Fruit fly (Drosophila melanogaster) whole organism, embryonic: ENCODE results near the gene CG3815.

Experiments
- Ada2b ChIP-seq: fragments of 200-800 bp; sonication (Bioruptor generic); IDR thresholded peaks from 2 replicates; pipeline ENCODE4 v1.3.6; 2022; ENCODE audit warnings: missing biosample characterization, missing genetic modification characterization
- Atf-2 ChIP-seq: fragments of 200-800 bp; sonication (Bioruptor generic); optimal IDR thresholded peaks from 2 replicates; lab custom pipeline; 2016; ENCODE audit warnings: missing biosample characterization, missing genetic modification characterization
- B-H2 ChIP-seq: fragments of 200-800 bp; sonication (Bioruptor generic); optimal IDR thresholded peaks from 2 replicates; lab custom pipeline; 2018; ENCODE audit warnings: missing biosample characterization, mild to moderate bottlenecking, missing genetic modification characterization
- Bdp1 ChIP-seq: fragments of 200-800 bp; sonication (Bioruptor generic); optimal IDR thresholded peaks from 3 replicates; lab custom pipeline; 2016; ENCODE audit warnings: missing biosample characterization, missing genetic modification characterization
- CG10147 ChIP-seq: fragments of 200-800 bp; sonication (Bioruptor generic); optimal IDR thresholded peaks from 2 replicates; lab custom pipeline; 2019; ENCODE audit warnings: missing biosample characterization, mild to moderate bottlenecking, missing genetic modification characterization, moderate library complexity
- CG10209 ChIP-seq: fragments of 200-800 bp; sonication (Bioruptor generic); optimal IDR thresholded peaks from 3 replicates; lab custom pipeline; 2017; ENCODE audit warnings: missing biosample characterization, mild to moderate bottlenecking, missing genetic modification characterization, missing genetic modification reagents
- CG13123 ChIP-seq: fragments of 200-800 bp; sonication (Bioruptor generic); optimal IDR thresholded peaks from 2 replicates; lab custom pipeline; 2016; ENCODE audit warnings: missing biosample characterization, missing genetic modification characterization
- CG13624 ChIP-seq: fragments of 200-800 bp; sonication (Bioruptor generic); optimal IDR thresholded peaks from 2 replicates; lab custom pipeline; 2016; ENCODE audit warnings: missing biosample characterization, missing genetic modification characterization
- CG15479 ChIP-seq: fragments of 200-800 bp; sonication (Bioruptor generic); optimal IDR thresholded peaks from 3 replicates; lab custom pipeline; 2019; ENCODE audit warnings: missing biosample characterization, mild to moderate bottlenecking, missing genetic modification characterization, moderate library complexity
- CG3407 ChIP-seq: fragments of 200-800 bp; sonication (Bioruptor generic); optimal IDR thresholded peaks from 2 replicates; lab custom pipeline; 2018; ENCODE audit warnings: missing biosample characterization, mild to moderate bottlenecking, missing genetic modification characterization
- CG3847 ChIP-seq: fragments of 200-800 bp; sonication (Bioruptor generic); IDR thresholded peaks from 2 replicates; pipeline ENCODE4 v1.3.6; 2022; ENCODE audit warnings: missing biosample characterization, missing genetic modification characterization
- CG43689 ChIP-seq: fragments of 200-800 bp; sonication (Bioruptor generic); IDR thresholded peaks from 2 replicates; pipeline ENCODE4 v1.3.6; 2022; ENCODE audit warnings: missing biosample characterization, missing genetic modification characterization
- CG4730 ChIP-seq: fragments of 200-800 bp; sonication (Bioruptor generic); IDR thresholded peaks from 2 replicates; pipeline ENCODE4 v1.3.6; 2022; ENCODE audit warnings: missing biosample characterization, missing genetic modification characterization
- CG5245 ChIP-seq: fragments of 200-800 bp; sonication (Bioruptor generic); optimal IDR thresholded peaks from 3 replicates; lab custom pipeline; 2016; ENCODE audit warnings: missing biosample characterization, missing genetic modification characterization
- CG6654 ChIP-seq: fragments of 200-800 bp; sonication (Bioruptor generic); optimal IDR thresholded peaks from 2 replicates; lab custom pipeline; 2017; ENCODE audit warnings: missing biosample characterization, mild to moderate bottlenecking, missing genetic modification characterization
- CG7745 ChIP-seq: fragments of 200-800 bp; sonication (Bioruptor generic); optimal IDR thresholded peaks from 2 replicates; lab custom pipeline; 2018; ENCODE audit warnings: missing biosample characterization, mild to moderate bottlenecking, missing genetic modification characterization, moderate library complexity
- CG7987 ChIP-seq: fragments of 200-800 bp; sonication (Bioruptor generic); optimal IDR thresholded peaks from 2 replicates; lab custom pipeline; 2018; ENCODE audit warnings: missing biosample characterization, mild to moderate bottlenecking, missing genetic modification characterization, moderate library complexity
- CG8089 ChIP-seq: fragments of 200-800 bp; sonication (Bioruptor generic); optimal IDR thresholded peaks from 3 replicates; lab custom pipeline; 2016; ENCODE audit warnings: missing biosample characterization, missing genetic modification characterization
- CG8388 ChIP-seq: fragments of 200-800 bp; sonication (Bioruptor generic); optimal IDR thresholded peaks from 2 replicates; lab custom pipeline; 2019; ENCODE audit warnings: missing biosample characterization, mild to moderate bottlenecking, missing genetic modification characterization, moderate library complexity
- CG9797 ChIP-seq: fragments of 200-800 bp; sonication (Bioruptor generic); optimal IDR thresholded peaks from 3 replicates; lab custom pipeline; 2018; ENCODE audit warnings: missing biosample characterization, mild to moderate bottlenecking, missing genetic modification characterization
- CHES-1-like ChIP-seq: fragments of 200-800 bp; sonication (Bioruptor generic); optimal IDR thresholded peaks from 2 replicates; lab custom pipeline; 2016; ENCODE audit warnings: missing biosample characterization, missing genetic modification characterization
- Camta ChIP-seq: fragments of 200-800 bp; sonication (Bioruptor generic); optimal IDR thresholded peaks from 2 replicates; lab custom pipeline; 2016; ENCODE audit warnings: missing biosample characterization, missing genetic modification characterization
- Doc2 ChIP-seq: fragments of 200-800 bp; sonication (Bioruptor generic); IDR thresholded peaks from 2 replicates; pipeline ENCODE4 v1.3.6; 2022; ENCODE audit warnings: missing biosample characterization, missing genetic modification characterization
- E2f2 ChIP-seq: fragments of 200-800 bp; sonication (Bioruptor generic); IDR thresholded peaks from 2 replicates; pipeline ENCODE4 v1.3.6; 2022; ENCODE audit warnings: missing biosample characterization, missing genetic modification characterization
- GATAe ChIP-seq: fragments of 200-800 bp; sonication (Bioruptor generic); conservative IDR thresholded peaks from 2 replicates; pipeline ENCODE4 v1.3.6; 2022; ENCODE audit warnings: missing biosample characterization, missing genetic modification characterization
- Hand ChIP-seq: fragments of 200-800 bp; sonication (Bioruptor generic); optimal IDR thresholded peaks from 2 replicates; lab custom pipeline; 2017; ENCODE audit warnings: mild to moderate bottlenecking, missing biosample characterization, missing genetic modification reagents, missing genetic modification characterization
- Hr78 ChIP-seq, 2 experiments: fragments of 200-800 bp in 1 of 2; fragments of >200 bp in 1 of 2; sonication (Bioruptor generic) in 1 of 2; optimal IDR thresholded peaks; 2 replicates each; lab custom pipeline; 2017 to 2019; ENCODE audit warnings: missing biosample characterization in 2 of 2, missing genetic modification characterization in 2 of 2, mild to moderate bottlenecking in 1 of 2, moderate library complexity in 1 of 2
- Hsf ChIP-seq: fragments of 200-800 bp; sonication (Bioruptor generic); optimal IDR thresholded peaks from 3 replicates; lab custom pipeline; 2016; ENCODE audit warnings: missing biosample characterization, missing genetic modification characterization
- Jarid2 ChIP-seq: fragments of 200-800 bp; sonication (Bioruptor generic); optimal IDR thresholded peaks from 3 replicates; lab custom pipeline; 2017; ENCODE audit warnings: mild to moderate bottlenecking, missing biosample characterization, missing genetic modification reagents, missing genetic modification characterization
- NC2α ChIP-seq: fragments of 200-800 bp; sonication (Bioruptor generic); optimal IDR thresholded peaks from 2 replicates; lab custom pipeline; 2016; ENCODE audit warnings: missing biosample characterization, missing genetic modification characterization
- Sox102F ChIP-seq: fragments of 200-800 bp; sonication (Bioruptor generic); optimal IDR thresholded peaks from 2 replicates; lab custom pipeline; 2018; ENCODE audit warnings: missing biosample characterization, mild to moderate bottlenecking, missing genetic modification characterization, moderate library complexity
- Sry-β ChIP-seq: fragments of 200-800 bp; sonication (Bioruptor generic); optimal IDR thresholded peaks from 2 replicates; lab custom pipeline; 2018; ENCODE audit warnings: missing biosample characterization, mild to moderate bottlenecking, missing genetic modification characterization, moderate library complexity
- TFAM ChIP-seq: fragments of 200-800 bp; sonication (Bioruptor generic); optimal IDR thresholded peaks from 2 replicates; lab custom pipeline; 2017; ENCODE audit warnings: missing biosample characterization, missing genetic modification characterization, inconsistent platforms
- Usf ChIP-seq: fragments of 200-800 bp; sonication (Bioruptor generic); optimal IDR thresholded peaks from 2 replicates; lab custom pipeline; 2017; ENCODE audit warnings: missing genotype, missing biosample characterization, missing genetic modification characterization
- cad ChIP-seq: fragments of >200 bp; optimal IDR thresholded peaks from 2 replicates; lab custom pipeline; 2017; ENCODE audit warnings: missing biosample characterization, missing genetic modification characterization
- dmrt11E ChIP-seq: fragments of 200-800 bp; sonication (Bioruptor generic); optimal IDR thresholded peaks from 3 replicates; lab custom pipeline; 2018; ENCODE audit warnings: missing biosample characterization, mild to moderate bottlenecking, missing genetic modification characterization, moderate library complexity
- ewg ChIP-seq: fragments of 200-800 bp; sonication (Bioruptor generic); optimal IDR thresholded peaks from 3 replicates; lab custom pipeline; 2017; ENCODE audit warnings: mild to moderate bottlenecking, missing biosample characterization, missing genetic modification reagents, missing genetic modification characterization
- fd102C ChIP-seq: fragments of 200-800 bp; sonication (Bioruptor generic); optimal IDR thresholded peaks from 2 replicates; lab custom pipeline; 2018; ENCODE audit warnings: missing biosample characterization, mild to moderate bottlenecking, missing genetic modification characterization, moderate library complexity
- fd3F ChIP-seq: fragments of 200-800 bp; sonication (Bioruptor generic); optimal IDR thresholded peaks from 2 replicates; lab custom pipeline; 2018; ENCODE audit warnings: missing biosample characterization, mild to moderate bottlenecking, missing genetic modification characterization, moderate library complexity
- grau ChIP-seq: fragments of 200-800 bp; optimal IDR thresholded peaks from 3 replicates; lab custom pipeline; 2019; ENCODE audit warnings: missing biosample characterization, mild to moderate bottlenecking, missing genetic modification characterization, moderate library complexity
- inv ChIP-seq: fragments of 200-800 bp; sonication (Bioruptor generic); IDR thresholded peaks from 2 replicates; pipeline ENCODE4 v1.3.6; 2022; ENCODE audit warnings: missing biosample characterization, missing genetic modification characterization; ENCODE audit not compliant: partially characterized antibody
- phol ChIP-seq: fragments of 200-800 bp; sonication (Bioruptor generic); optimal IDR thresholded peaks from 3 replicates; lab custom pipeline; 2018; ENCODE audit warnings: missing biosample characterization, mild to moderate bottlenecking, missing genetic modification characterization, moderate library complexity
- pros ChIP-seq: fragments of 200-800 bp; sonication (Bioruptor generic); optimal IDR thresholded peaks from 3 replicates; lab custom pipeline; 2019; ENCODE audit warnings: missing biosample characterization, mild to moderate bottlenecking, missing genetic modification characterization, moderate library complexity
- pzg ChIP-seq: fragments of 200-800 bp; sonication (Bioruptor generic); optimal IDR thresholded peaks from 3 replicates; lab custom pipeline; 2018; ENCODE audit warnings: missing biosample characterization, mild to moderate bottlenecking, missing genetic modification characterization, moderate library complexity
- rib ChIP-seq: fragments of 200-800 bp; sonication (Bioruptor generic); IDR thresholded peaks from 2 replicates; pipeline ENCODE4 v1.3.6; 2022; ENCODE audit warnings: missing biosample characterization, missing genetic modification characterization
- sens ChIP-seq: fragments of 200-800 bp; sonication (Bioruptor generic); peaks from one replicate; lab custom pipeline; 2016; ENCODE audit warnings: missing biosample characterization, missing genetic modification characterization
- sima ChIP-seq: fragments of 200-800 bp; sonication (Bioruptor generic); optimal IDR thresholded peaks from 2 replicates; lab custom pipeline; 2016; ENCODE audit warnings: missing biosample characterization, missing genetic modification characterization
- so ChIP-seq: fragments of 200-800 bp; sonication (Bioruptor generic); IDR thresholded peaks from 3 replicates; pipeline ENCODE4 v1.3.6; 2022; ENCODE audit warnings: missing biosample characterization, missing genetic modification characterization
- tgo ChIP-seq: fragments of 200-800 bp; sonication (Bioruptor generic); IDR thresholded peaks from 3 replicates; pipeline ENCODE4 v1.3.6; 2022; ENCODE audit warnings: missing biosample characterization, missing genetic modification characterization
- zfh1 ChIP-seq: fragments of 200-800 bp; sonication (Bioruptor generic); IDR thresholded peaks from 3 replicates; pipeline ENCODE4 v1.3.6; 2022; ENCODE audit warnings: missing biosample characterization, missing genetic modification characterization

The CG3815 gene

dm6 chrX:6316858-6317474 lies 21.8 kb downstream of the CG3815 start (continued):
- TF ChIP-seq Sox102F (GFP tag; lab: Kevin White, UChicago) (peak; percentile 50), Atf-2 (GFP tag; lab: Kevin White, UChicago) (no peak), Jarid2 (GFP tag; lab: Kevin White, UChicago) (no peak), inv (GFP tag; lab: Robert Waterston, UW) (no peak), Usf (GFP tag; lab: Kevin White, UChicago) (no peak), CG8089 (GFP tag; lab: Kevin White, UChicago) (peak; percentile 8), CG5245 (GFP tag; lab: Kevin White, UChicago) (no peak), fd102C (no peak), CG15479 (GFP tag; lab: Kevin White, UChicago) (no peak), so (GFP tag; lab: Robert Waterston, UW) (peak; percentile 55; the same call in 1 of the 3 replicates), CG8388 (GFP tag; lab: Kevin White, UChicago) (peak; percentile 32), CG7745 (tag; lab: Kevin White, UChicago) (no peak), Hr78 (GFP tag; optimal IDR thresholded peaks at IDR 0.05; lab: Kevin White, UChicago) (no peak), CG10209 (GFP tag; lab: Kevin White, UChicago) (peak; percentile 65), CG4730 (GFP tag; lab: Robert Waterston, UW) (0 out of 2 replicates have a peak, but pooled peaks have one; percentile 27), CHES-1-like (GFP tag; lab: Kevin White, UChicago) (peak; percentile 29), sima (GFP tag; lab: Kevin White, UChicago) (no peak), E2f2 (peak; percentile 42; the same call in 1 of the 2 replicates), dmrt11E (no peak), grau (tag; lab: Kevin White, UChicago) (peak; percentile 66), zfh1 (peak; percentile 64; the same call in 2 of the 3 replicates), CG6654 (GFP tag; lab: Kevin White, UChicago) (no peak), Hsf (GFP tag; lab: Kevin White, UChicago) (peak; percentile 60), Sry-β (GFP tag; lab: Kevin White, UChicago) (no peak), Hand (peak; percentile 79), ewg (GFP tag; lab: Kevin White, UChicago) (peak; percentile 27), TFAM (GFP tag; lab: Kevin White, UChicago) (no peak), tgo (GFP tag; lab: Robert Waterston, UW) (peak; percentile 65), CG43689 (GFP tag; lab: Robert Waterston, UW) (0 out of 2 replicates have a peak, but pooled peaks have one; percentile 24), cad (GFP tag; lab: Kevin White, UChicago) (no peak), CG13624 (peak; percentile 34), Camta (GFP tag; lab: Kevin White, UChicago) (no peak), rib (no peak), CG9797 (GFP tag; lab: Kevin White, UChicago) (no peak), Doc2 (no peak), pzg (GFP tag; lab: Kevin White, UChicago) (peak; percentile 5), NC2α (GFP tag; lab: Kevin White, UChicago) (no peak), B-H2 (GFP tag; lab: Kevin White, UChicago) (peak; percentile 33), fd3F (GFP tag; lab: Kevin White, UChicago) (peak; percentile 60), Ada2b (GFP tag; lab: Robert Waterston, UW) (peak; percentile 75), CG3847 (peak; percentile 67; the same call in 1 of the 2 replicates), CG3407 (GFP tag; lab: Kevin White, UChicago) (no peak), sens (GFP tag; lab: Kevin White, UChicago) (peak; percentile 79), pros (GFP tag; lab: Kevin White, UChicago) (no peak), phol (tag; lab: Kevin White, UChicago) (peak; percentile 49), CG7987 (GFP tag; lab: Kevin White, UChicago) (no peak), CG10147 (GFP tag; lab: Kevin White, UChicago) (peak; percentile 64), GATAe (GFP tag; lab: Robert Waterston, UW) (no peak; the same call in 1 of the 2 replicates), Bdp1 (no peak), CG13123 (no peak)
